Fruit fly (Drosophila melanogaster): ENCODE results near the gene cv.

Gene cv

DNA sequence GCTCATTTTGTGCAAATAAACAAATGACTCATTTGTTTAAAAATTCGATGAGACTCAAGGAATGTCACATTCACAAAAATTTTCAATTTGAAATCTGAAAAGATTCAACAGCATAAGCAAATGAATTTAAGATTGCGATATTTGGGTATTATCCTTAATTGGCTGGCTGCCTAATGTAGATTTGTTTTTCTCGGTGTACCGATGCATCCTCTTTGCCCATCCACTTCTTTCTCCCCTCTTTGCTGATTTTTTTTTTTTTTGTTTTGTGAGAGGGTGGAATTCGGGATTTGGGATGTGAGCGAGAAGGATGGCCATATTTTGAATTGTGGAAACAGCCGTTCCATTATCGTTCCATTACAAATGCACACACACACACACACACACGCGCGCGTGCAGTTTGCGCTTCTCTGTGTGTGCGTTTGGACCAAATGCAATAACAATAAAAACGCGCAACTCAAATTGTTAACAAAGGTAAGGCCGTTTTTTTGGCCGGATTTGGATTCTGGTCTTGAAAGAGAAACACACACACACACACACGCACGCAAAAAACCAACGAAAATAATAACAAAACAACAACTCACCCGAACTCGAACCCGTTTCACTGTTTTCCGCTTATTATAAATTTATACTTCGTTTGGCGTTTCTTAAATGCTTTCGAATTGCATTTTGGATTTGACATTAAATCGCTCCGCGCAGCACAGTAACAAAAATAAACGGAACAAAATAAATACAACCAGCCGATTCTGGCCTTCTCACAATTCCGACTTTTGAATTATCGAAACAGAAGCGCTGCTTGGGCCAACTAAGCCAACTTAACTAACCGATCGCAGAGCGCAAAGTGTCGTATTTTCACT lies 10.5 kb upstream of the cv start (continued):
- TF ChIP-seq CG9797 (GFP tag; optimal IDR thresholded peaks at IDR 0.05) (no peak), Ets65A (GFP tag) (peak; percentile 8), hkb (optimal IDR thresholded peaks at IDR 0.05) (no peak), hkb (GFP tag; IDR thresholded peaks at IDR 0.05) (peak; percentile 62; the same call in 1 of the 2 replicates), abd-A (tag; optimal IDR thresholded peaks at IDR 0.05) (no peak), CG14014 (GFP tag; IDR thresholded peaks at IDR 0.05) (no peak), Nf-YC (tag; optimal IDR thresholded peaks at IDR 0.05) (no peak), CG8359 (GFP tag; optimal IDR thresholded peaks at IDR 0.05; ENCODE audit: borderline replicate concordance) (no peak), eyg (GFP tag; optimal IDR thresholded peaks at IDR 0.05) (no peak), ERR (GFP tag; optimal IDR thresholded peaks at IDR 0.05) (no peak), Med (GFP tag) (peak; percentile 41), Lpt (GFP tag; optimal IDR thresholded peaks at IDR 0.05) (no peak), Ravus (GFP tag; IDR thresholded peaks at IDR 0.05) (no peak), CG10462 (GFP tag; optimal IDR thresholded peaks at IDR 0.05) (no peak), Oli (tag; optimal IDR thresholded peaks at IDR 0.05) (peak; percentile 58), CG8944 (GFP tag; optimal IDR thresholded peaks at IDR 0.05) (peak; percentile 9), CG18619 (GFP tag; optimal IDR thresholded peaks at IDR 0.05) (no peak), twi (tag; optimal IDR thresholded peaks at IDR 0.05) (no peak), fd96Cb (tag; optimal IDR thresholded peaks at IDR 0.05) (peak; percentile 65), fu2 (GFP tag; optimal IDR thresholded peaks at IDR 0.05) (no peak), CG9876 (GFP tag; optimal IDR thresholded peaks at IDR 0.05) (no peak), hth (optimal IDR thresholded peaks at IDR 0.05) (no peak), crc (GFP tag; optimal IDR thresholded peaks at IDR 0.05) (no peak), CG9932 (GFP tag; IDR thresholded peaks at IDR 0.05) (no peak), dysf (GFP tag; IDR thresholded peaks at IDR 0.05) (no peak), tna (GFP tag; IDR thresholded peaks at IDR 0.05; ENCODE audit: partially characterized antibody) (no peak), dpn (GFP tag; optimal IDR thresholded peaks at IDR 0.05) (peak; percentile 48 to 49), CG11093 (GFP tag; IDR thresholded peaks at IDR 0.05) (0 out of 3 replicates have a peak, but pooled peaks have one; percentile 52), Hey (tag; optimal IDR thresholded peaks at IDR 0.05) (no peak), CG8089 (GFP tag; optimal IDR thresholded peaks at IDR 0.05) (peak; percentile 66), grau (tag; optimal IDR thresholded peaks at IDR 0.05) (peak; percentile 38), CG15073 (GFP tag; optimal IDR thresholded peaks at IDR 0.05) (no peak), CG30431 (GFP tag; optimal IDR thresholded peaks at IDR 0.05) (peak; percentile 51), H15 (GFP tag; IDR thresholded peaks at IDR 0.05) (no peak), z (GFP tag; IDR thresholded peaks at IDR 0.05) (no peak), HLH4C (GFP tag; IDR thresholded peaks at IDR 0.05; ENCODE audit: partially characterized antibody) (no peak), gt (GFP tag; IDR thresholded peaks at IDR 0.05) (no peak), dmrt99B (tag; optimal IDR thresholded peaks at IDR 0.05) (no peak), Taf1 (GFP tag; IDR thresholded peaks at IDR 0.05) (no peak), CG13624 (GFP tag; optimal IDR thresholded peaks at IDR 0.05) (no peak), lilli (GFP tag; optimal IDR thresholded peaks at IDR 0.05) (peak; percentile 17), nerfin-1 (tag; optimal IDR thresholded peaks at IDR 0.05) (peak; percentile 28), Hsf (GFP tag; optimal IDR thresholded peaks at IDR 0.05) (peak; percentile 35), CG3281 (GFP tag; optimal IDR thresholded peaks at IDR 0.05) (no peak), E2f2 (GFP tag; IDR thresholded peaks at IDR 0.05) (peak; percentile 12; the same call in 1 of the 2 replicates), CG11085 (GFP tag; IDR thresholded peaks at IDR 0.05) (no peak), sc (optimal IDR thresholded peaks at IDR 0.05) (no peak), sc (GFP tag; optimal IDR thresholded peaks at IDR 0.05) (peak; percentile 40), CG10366 (GFP tag; IDR thresholded peaks at IDR 0.05) (no peak), CG14965 (GFP tag; optimal IDR thresholded peaks at IDR 0.05; ENCODE audit: borderline replicate concordance) (no peak), pho (GFP tag; optimal IDR thresholded peaks at IDR 0.05) (no peak)
